Fruit fly (Drosophila melanogaster) whole organism, embryonic: ENCODE measurements around the gene Mical.

Experiments
- Ada2b ChIP-seq: fragments of 200-800 bp; sonication (Bioruptor generic); IDR thresholded peaks from 2 replicates; pipeline ENCODE4 v1.3.6; 2022; ENCODE audit warnings: missing biosample characterization, missing genetic modification characterization
- Aef1 ChIP-seq: fragments of 200-800 bp; sonication (Bioruptor generic); IDR thresholded peaks from 3 replicates; pipeline ENCODE4 v1.3.6; 2022; ENCODE audit warnings: missing biosample characterization, missing genetic modification characterization
- Atf-2 ChIP-seq: fragments of 200-800 bp; sonication (Bioruptor generic); optimal IDR thresholded peaks from 2 replicates; lab custom pipeline; 2016; ENCODE audit warnings: missing biosample characterization, missing genetic modification characterization
- B-H2 ChIP-seq: fragments of 200-800 bp; sonication (Bioruptor generic); optimal IDR thresholded peaks from 2 replicates; lab custom pipeline; 2018; ENCODE audit warnings: missing biosample characterization, mild to moderate bottlenecking, missing genetic modification characterization
- BtbVII ChIP-seq: fragments of 200-800 bp; sonication (Bioruptor generic); optimal IDR thresholded peaks from 3 replicates; lab custom pipeline; 2017; ENCODE audit warnings: missing biosample characterization, mild to moderate bottlenecking, missing genetic modification characterization
- CG12236 ChIP-seq: fragments of 200-800 bp; sonication (Bioruptor generic); optimal IDR thresholded peaks from 2 replicates; lab custom pipeline; 2016; ENCODE audit warnings: missing biosample characterization, missing genetic modification characterization
- CG12769 ChIP-seq: fragments of 200-800 bp; sonication (Bioruptor generic); optimal IDR thresholded peaks from 2 replicates; lab custom pipeline; 2019; ENCODE audit warnings: missing biosample characterization, mild to moderate bottlenecking, missing genetic modification characterization, moderate library complexity
- CG13424 ChIP-seq: fragments of 200-800 bp; sonication (Bioruptor generic); optimal IDR thresholded peaks from 2 replicates; lab custom pipeline; 2019; ENCODE audit warnings: missing biosample characterization, mild to moderate bottlenecking, missing genetic modification characterization, moderate library complexity
- CG14710 ChIP-seq: fragments of 200-800 bp; sonication (Bioruptor generic); optimal IDR thresholded peaks from 3 replicates; lab custom pipeline; 2019; ENCODE audit warnings: missing biosample characterization, mild to moderate bottlenecking, missing genetic modification characterization, moderate library complexity
- CG1603 ChIP-seq: fragments of 200-800 bp; sonication (Bioruptor generic); optimal IDR thresholded peaks from 2 replicates; lab custom pipeline; 2019; ENCODE audit warnings: missing biosample characterization, mild to moderate bottlenecking, missing genetic modification characterization, moderate library complexity
- CG1792 ChIP-seq: fragments of 200-800 bp; sonication (Bioruptor generic); optimal IDR thresholded peaks from 2 replicates; lab custom pipeline; 2016; ENCODE audit warnings: missing biosample characterization, missing genetic modification characterization
- CG2712 ChIP-seq: fragments of 200-800 bp; optimal IDR thresholded peaks from 3 replicates; lab custom pipeline; 2019; ENCODE audit warnings: missing biosample characterization, mild to moderate bottlenecking, missing genetic modification characterization, moderate library complexity
- CG32767 ChIP-seq: fragments of 200-800 bp; sonication (Bioruptor generic); IDR thresholded peaks from 2 replicates; pipeline ENCODE4 v1.3.6; 2022; ENCODE audit warnings: missing biosample characterization, missing genetic modification characterization
- CG5953 ChIP-seq: fragments of 200-800 bp; sonication (Bioruptor generic); IDR thresholded peaks from 2 replicates; pipeline ENCODE4 v1.3.6; 2022; ENCODE audit warnings: missing biosample characterization, missing genetic modification characterization
- CG7372 ChIP-seq: fragments of 200-800 bp; sonication (Bioruptor generic); IDR thresholded peaks from 2 replicates; pipeline ENCODE4 v1.3.6; 2022; ENCODE audit warnings: missing biosample characterization, missing genetic modification characterization
- CG8388 ChIP-seq: fragments of 200-800 bp; sonication (Bioruptor generic); optimal IDR thresholded peaks from 2 replicates; lab custom pipeline; 2019; ENCODE audit warnings: missing biosample characterization, mild to moderate bottlenecking, missing genetic modification characterization, moderate library complexity
- Chrac-16 ChIP-seq: fragments of 200-800 bp; sonication (Bioruptor generic); optimal IDR thresholded peaks from 3 replicates; lab custom pipeline; 2016; ENCODE audit warnings: missing biosample characterization, missing genetic modification characterization
- D19B ChIP-seq: fragments of 200-800 bp; sonication (Bioruptor generic); optimal IDR thresholded peaks from 2 replicates; lab custom pipeline; 2017; ENCODE audit warnings: missing biosample characterization, mild to moderate bottlenecking, missing genetic modification characterization
- Dad ChIP-seq: fragments of 200-800 bp; sonication (Bioruptor generic); optimal IDR thresholded peaks from 3 replicates; lab custom pipeline; 2016; ENCODE audit warnings: missing biosample characterization, missing genetic modification characterization
- Dll ChIP-seq: fragments of 200-800 bp; sonication (Bioruptor generic); IDR thresholded peaks from 4 replicates; pipeline ENCODE4 v1.3.6; 2022; ENCODE audit warnings: missing biosample characterization, missing genetic modification characterization; ENCODE audit not compliant: partially characterized antibody
- Elba2 ChIP-seq: fragments of 200-800 bp; sonication (Bioruptor generic); optimal IDR thresholded peaks from 3 replicates; lab custom pipeline; 2016; ENCODE audit warnings: missing biosample characterization, missing genetic modification characterization
- Ets65A ChIP-seq: fragments of 200-800 bp; sonication (Bioruptor generic); peaks from one replicate; lab custom pipeline; 2016; ENCODE audit warnings: missing biosample characterization, missing genetic modification characterization
- HLH3B ChIP-seq: fragments of 200-800 bp; sonication (Bioruptor generic); IDR thresholded peaks from 2 replicates; pipeline ENCODE4 v1.3.6; 2022; ENCODE audit warnings: missing biosample characterization, missing genetic modification characterization
- Hand ChIP-seq: fragments of 200-800 bp; sonication (Bioruptor generic); optimal IDR thresholded peaks from 2 replicates; lab custom pipeline; 2017; ENCODE audit warnings: mild to moderate bottlenecking, missing biosample characterization, missing genetic modification reagents, missing genetic modification characterization
- Med ChIP-seq: fragments of 200-800 bp; sonication (Bioruptor generic); peaks from one replicate; lab custom pipeline; 2016; ENCODE audit warnings: missing biosample characterization, missing genetic modification characterization, mild to moderate bottlenecking, inconsistent platforms, moderate library complexity
- Rfx ChIP-seq: fragments of 200-800 bp; sonication (Bioruptor generic); IDR thresholded peaks from 2 replicates; pipeline ENCODE4 v1.3.6; 2022; ENCODE audit warnings: missing biosample characterization, missing genetic modification characterization
- Sox102F ChIP-seq: fragments of 200-800 bp; sonication (Bioruptor generic); optimal IDR thresholded peaks from 2 replicates; lab custom pipeline; 2018; ENCODE audit warnings: missing biosample characterization, mild to moderate bottlenecking, missing genetic modification characterization, moderate library complexity
- Trl ChIP-seq, 3 experiments: fragments of >200 bp in 2 of 3; fragments of 200-800 bp in 1 of 3; sonication (Bioruptor generic) in 1 of 3; optimal IDR thresholded peaks; 2 replicates in 1 of 3; 3 replicates in 2 of 3; lab custom pipeline; 2016 to 2017; ENCODE audit warnings: missing biosample characterization in 1 of 3, missing genetic modification characterization in 1 of 3
- cg ChIP-seq: fragments of 200-800 bp; sonication (Bioruptor generic); optimal IDR thresholded peaks from 3 replicates; lab custom pipeline; 2019; ENCODE audit warnings: missing biosample characterization, mild to moderate bottlenecking, missing genetic modification characterization, moderate library complexity
- crc ChIP-seq: fragments of 200-800 bp; sonication (Bioruptor generic); optimal IDR thresholded peaks from 2 replicates; lab custom pipeline; 2016; ENCODE audit warnings: missing biosample characterization, missing genetic modification characterization
- ewg ChIP-seq: fragments of 200-800 bp; sonication (Bioruptor generic); optimal IDR thresholded peaks from 3 replicates; lab custom pipeline; 2017; ENCODE audit warnings: mild to moderate bottlenecking, missing biosample characterization, missing genetic modification reagents, missing genetic modification characterization
- fd102C ChIP-seq: fragments of 200-800 bp; sonication (Bioruptor generic); optimal IDR thresholded peaks from 2 replicates; lab custom pipeline; 2018; ENCODE audit warnings: missing biosample characterization, mild to moderate bottlenecking, missing genetic modification characterization, moderate library complexity
- inv ChIP-seq: fragments of 200-800 bp; sonication (Bioruptor generic); IDR thresholded peaks from 2 replicates; pipeline ENCODE4 v1.3.6; 2022; ENCODE audit warnings: missing biosample characterization, missing genetic modification characterization; ENCODE audit not compliant: partially characterized antibody
- klu ChIP-seq: fragments of 200-800 bp; sonication (Bioruptor generic); IDR thresholded peaks from 2 replicates; pipeline ENCODE4 v1.3.6; 2022; ENCODE audit warnings: missing biosample characterization, missing genetic modification characterization
- lab ChIP-seq: fragments of 200-800 bp; sonication (Bioruptor generic); optimal IDR thresholded peaks from 3 replicates; lab custom pipeline; 2017; ENCODE audit warnings: missing biosample characterization, missing genetic modification characterization, mild to moderate bottlenecking, moderate library complexity, missing genetic modification reagents
- lov ChIP-seq, 2 experiments: fragments of 200-800 bp in 1 of 2; fragments of >200 bp in 1 of 2; sonication (Bioruptor generic) in 1 of 2; IDR thresholded peaks in 1 of 2; optimal IDR thresholded peaks in 1 of 2; 2 replicates in 1 of 2; 3 replicates in 1 of 2; pipeline versions ENCODE4 v1.3.6 to Lab custom; 2017 to 2022; ENCODE audit warnings: missing biosample characterization in 1 of 2, missing genetic modification characterization in 1 of 2
- odd ChIP-seq: fragments of 200-800 bp; sonication (Bioruptor generic); optimal IDR thresholded peaks from 2 replicates; lab custom pipeline; 2017; ENCODE audit warnings: missing biosample characterization, mild to moderate bottlenecking, missing genetic modification characterization
- p53 ChIP-seq: fragments of 200-800 bp; sonication (Bioruptor generic); optimal IDR thresholded peaks from 2 replicates; lab custom pipeline; 2016; ENCODE audit warnings: missing biosample characterization, missing genetic modification characterization
- pros ChIP-seq: fragments of 200-800 bp; sonication (Bioruptor generic); optimal IDR thresholded peaks from 3 replicates; lab custom pipeline; 2019; ENCODE audit warnings: missing biosample characterization, mild to moderate bottlenecking, missing genetic modification characterization, moderate library complexity
- repo ChIP-seq: fragments of 200-800 bp; sonication (Bioruptor generic); optimal IDR thresholded peaks from 2 replicates; lab custom pipeline; 2016; ENCODE audit warnings: missing biosample characterization, missing genetic modification characterization
- row ChIP-seq: fragments of 200-800 bp; sonication (Bioruptor generic); IDR thresholded peaks from 3 replicates; pipeline ENCODE4 v1.3.6; 2022; ENCODE audit warnings: missing biosample characterization, missing genetic modification characterization
- scrt ChIP-seq: fragments of 200-800 bp; sonication (Bioruptor generic); optimal IDR thresholded peaks from 2 replicates; lab custom pipeline; 2018; ENCODE audit warnings: missing biosample characterization, mild to moderate bottlenecking, missing genetic modification characterization, moderate library complexity
- sens ChIP-seq: fragments of 200-800 bp; sonication (Bioruptor generic); peaks from one replicate; lab custom pipeline; 2016; ENCODE audit warnings: missing biosample characterization, missing genetic modification characterization
- shn ChIP-seq: fragments of 200-800 bp; sonication (Bioruptor generic); optimal IDR thresholded peaks from 3 replicates; lab custom pipeline; 2016; ENCODE audit warnings: missing biosample characterization, missing genetic modification characterization
- sisA ChIP-seq: fragments of 200-800 bp; sonication (Bioruptor generic); IDR thresholded peaks from 2 replicates; pipeline ENCODE4 v1.3.6; 2022; ENCODE audit warnings: missing biosample characterization, missing genetic modification characterization
- tgo ChIP-seq: fragments of 200-800 bp; sonication (Bioruptor generic); IDR thresholded peaks from 3 replicates; pipeline ENCODE4 v1.3.6; 2022; ENCODE audit warnings: missing biosample characterization, missing genetic modification characterization
- toy ChIP-seq: fragments of 200-800 bp; sonication (Bioruptor generic); IDR thresholded peaks from 2 replicates; pipeline ENCODE4 v1.3.6; 2022; ENCODE audit warnings: missing biosample characterization, missing genetic modification characterization
- zf30C ChIP-seq: fragments of 200-800 bp; sonication (Bioruptor generic); optimal IDR thresholded peaks from 3 replicates; lab custom pipeline; 2018; ENCODE audit warnings: missing biosample characterization, mild to moderate bottlenecking, missing genetic modification characterization

Mical gene

DNA sequence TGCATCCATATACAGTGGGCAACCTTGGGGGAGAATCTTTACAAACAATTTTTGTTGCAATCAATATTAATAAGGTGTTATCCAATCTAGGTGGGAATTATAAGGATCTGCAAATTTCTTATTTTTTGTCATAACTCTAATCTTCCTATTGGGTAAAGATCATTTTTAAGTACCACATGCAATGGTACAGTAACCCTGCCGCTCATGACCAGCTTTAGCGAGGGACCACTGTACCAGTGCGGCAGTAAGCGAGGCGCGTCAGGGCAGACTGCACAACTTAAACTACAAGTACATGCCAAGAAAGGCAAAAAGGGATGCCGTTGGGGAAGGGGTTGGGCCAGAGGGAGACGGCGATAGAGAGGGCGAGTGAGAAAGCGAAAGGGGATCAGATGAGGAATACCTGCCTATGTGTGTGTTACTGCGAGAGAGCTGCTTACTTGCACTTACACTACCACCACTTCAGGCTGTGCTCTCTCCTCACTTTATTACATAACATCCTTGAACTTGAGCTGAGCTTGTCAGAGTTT lies 39.9 kb upstream of the Mical start (continued):
- TF ChIP-seq shn (no peak), lab (GFP tag; lab: Kevin White, UChicago) (no peak), repo (GFP tag; lab: Kevin White, UChicago) (no peak), BtbVII (GFP tag; lab: Kevin White, UChicago) (no peak), tgo (GFP tag; lab: Robert Waterston, UW) (no peak)

DNA sequence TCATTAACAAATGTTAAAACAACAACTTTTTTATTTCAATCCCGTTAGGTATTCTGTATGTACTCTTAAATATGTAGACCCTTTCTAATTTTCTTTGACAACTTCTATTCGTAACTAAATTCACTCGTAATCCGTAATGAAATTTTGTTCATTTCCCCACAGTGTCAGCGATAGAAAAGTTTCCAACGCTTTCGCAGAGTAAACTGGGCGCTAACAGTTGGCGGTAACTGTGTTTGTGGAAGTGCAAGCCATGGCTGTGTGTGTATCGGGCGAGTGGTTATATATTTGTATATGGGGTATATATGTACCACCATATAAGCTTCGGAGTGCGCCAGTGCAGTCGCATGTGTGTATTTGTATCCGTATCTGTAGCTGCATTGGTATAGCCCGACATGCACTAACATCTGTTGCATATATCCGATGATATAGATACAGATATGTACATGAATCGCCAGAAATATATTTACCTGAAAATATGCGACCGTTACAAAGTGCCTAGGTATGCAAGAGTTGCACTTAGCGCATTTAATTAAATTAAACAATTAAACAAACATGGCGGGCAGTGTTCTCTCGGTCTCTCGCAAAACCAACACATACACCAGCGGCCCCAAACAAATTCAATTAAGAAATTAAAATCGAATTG lies 38.9 kb upstream of the Mical start:
- TF ChIP-seq odd (GFP tag; lab: Kevin White, UChicago) (no peak), fd102C (GFP tag; lab: Kevin White, UChicago) (no peak), inv (GFP tag; lab: Robert Waterston, UW) (no peak), Ets65A (peak; percentile 75), HLH3B (GFP tag; lab: Robert Waterston, UW) (0 out of 2 replicates have a peak, but pooled peaks have one; percentile 16), zf30C (GFP tag; lab: Kevin White, UChicago) (no peak), Sox102F (GFP tag; lab: Kevin White, UChicago) (no peak), CG12236 (GFP tag; lab: Kevin White, UChicago) (no peak), Hand (GFP tag; lab: Kevin White, UChicago) (no peak), Med (peak; percentile 67), sisA (GFP tag; lab: Robert Waterston, UW) (peak; percentile 42; the same call in 1 of the 2 replicates), Atf-2 (GFP tag; lab: Kevin White, UChicago) (no peak), pros (no peak), toy (GFP tag; lab: Robert Waterston, UW) (no peak), Dad (GFP tag; lab: Kevin White, UChicago) (no peak), row (peak; percentile 39; the same call in 1 of the 3 replicates), sens (GFP tag; lab: Kevin White, UChicago) (peak; percentile 75), CG1603 (peak; percentile 4), Chrac-16 (no peak), Ada2b (GFP tag; lab: Robert Waterston, UW) (no peak), CG8388 (GFP tag; lab: Kevin White, UChicago) (peak; percentile 90), CG1792 (GFP tag; lab: Kevin White, UChicago) (no peak), Dll (no peak), CG14710 (no peak), B-H2 (GFP tag; lab: Kevin White, UChicago) (no peak), cg (GFP tag; lab: Kevin White, UChicago) (peak; percentile 36)
- TF ChIP-seq, all 482 proteins: peak for 9

DNA sequence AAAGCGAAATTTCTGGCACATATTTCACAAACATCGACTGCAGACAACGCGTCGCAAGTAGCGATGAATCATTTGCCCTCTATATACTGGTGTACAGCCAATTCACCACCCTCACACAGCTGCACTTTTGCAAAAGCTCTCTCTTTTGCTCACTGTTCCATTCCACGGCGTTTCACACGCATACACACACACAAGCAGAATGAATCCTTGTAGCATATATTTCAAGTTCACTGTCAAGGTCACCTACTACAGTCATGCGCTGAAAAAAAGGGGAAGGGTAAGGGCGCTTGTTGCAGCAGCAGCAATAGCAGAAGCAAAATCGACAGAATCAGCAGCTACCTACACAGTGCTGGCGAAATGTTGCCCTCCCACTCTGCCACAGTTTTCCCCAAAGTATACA lies 38.0 kb upstream of the Mical start:
- TF ChIP-seq crc (GFP tag; lab: Kevin White, UChicago) (no peak), D19B (GFP tag; lab: Kevin White, UChicago) (no peak), klu (GFP tag; lab: Robert Waterston, UW) (no peak), ewg (GFP tag; lab: Kevin White, UChicago) (peak; percentile 81), CG12769 (tag; lab: Kevin White, UChicago) (no peak), CG2712 (tag; lab: Kevin White, UChicago) (no peak), Trl (optimal IDR thresholded peaks at IDR 0.05; lab: Kevin White, UChicago) (peak; percentile 6 to 20), Trl (GFP tag; optimal IDR thresholded peaks at IDR 0.05; lab: Kevin White, UChicago) (no peak), Aef1 (GFP tag; lab: Robert Waterston, UW) (no peak), shn (no peak), CG13424 (tag; lab: Kevin White, UChicago) (no peak), Elba2 (GFP tag; lab: Kevin White, UChicago) (no peak), CG7372 (no peak), p53 (no peak), CG5953 (GFP tag; lab: Robert Waterston, UW) (no peak), cg (GFP tag; lab: Kevin White, UChicago) (peak; percentile 55), lov (optimal IDR thresholded peaks at IDR 0.05; lab: Kevin White, UChicago) (no peak), lov (GFP tag; IDR thresholded peaks at IDR 0.05; lab: Robert Waterston, UW) (no peak), Rfx (GFP tag; lab: Robert Waterston, UW) (no peak), CG32767 (0 out of 2 replicates have a peak, but pooled peaks have one; percentile 33), scrt (GFP tag; lab: Kevin White, UChicago) (peak; percentile 4)
